Worm (Caenorhabditis elegans) whole organism, L4 larva: ENCODE data around the gene K11C4.2.

ENCODE experiments used
- F37D6.2 ChIP-seq: sonication (generic microtip); optimal IDR thresholded peaks from 2 replicates; lab custom pipeline; 2016; ENCODE audit warnings: mild to moderate bottlenecking, missing genetic modification characterization, missing compliant biosample characterization
- R02D3.7 ChIP-seq: fragments of 150-350 bp; sonication (generic microtip); optimal IDR thresholded peaks from 3 replicates; lab custom pipeline; 2014; ENCODE audit warnings: missing biosample characterization, missing genetic modification characterization
- ama-1 ChIP-seq: fragments of 150-350 bp; optimal IDR thresholded peaks from 2 replicates; lab custom pipeline; 2014; ENCODE audit warnings: inconsistent platforms, mixed read lengths
- ceh-28 ChIP-seq: fragments of 150-350 bp; optimal IDR thresholded peaks from 2 replicates; lab custom pipeline; 2014; ENCODE audit warnings: missing biosample characterization, missing genetic modification reagents, missing genetic modification characterization
- lsy-2 ChIP-seq, 2 experiments: fragments of 150-350 bp in 1 of 2; sonication (generic microtip) in 1 of 2; optimal IDR thresholded peaks; 2 replicates each; lab custom pipeline; 2014 to 2017; ENCODE audit warnings: missing biosample characterization in 2 of 2, missing genetic modification characterization in 2 of 2
- nhr-111 ChIP-seq: fragments of 200-800 bp; sonication (Bioruptor generic); optimal IDR thresholded peaks from 2 replicates; lab custom pipeline; 2018; ENCODE audit warnings: mild to moderate bottlenecking, missing genetic modification characterization, missing compliant biosample characterization
- nhr-77 ChIP-seq: fragments of 150-350 bp; optimal IDR thresholded peaks from 2 replicates; lab custom pipeline; 2014; ENCODE audit warnings: missing biosample characterization, missing genetic modification characterization
- sdz-12 ChIP-seq: fragments of 200-800 bp; sonication (Bioruptor generic); optimal IDR thresholded peaks from 2 replicates; lab custom pipeline; 2018; ENCODE audit warnings: mild to moderate bottlenecking, missing genetic modification characterization, missing compliant biosample characterization
- set-16 ChIP-seq: fragments of 200-800 bp; sonication (Bioruptor generic); IDR thresholded peaks from 2 replicates; pipeline ENCODE4 v1.3.6; 2022; ENCODE audit warnings: missing genetic modification reagents, missing genetic modification characterization, missing compliant biosample characterization
- ztf-7 ChIP-seq: fragments of 150-350 bp; optimal IDR thresholded peaks from 2 replicates; lab custom pipeline; 2014; ENCODE audit warnings: missing biosample characterization, missing genetic modification characterization

- TF ChIP-seq sdz-12 (no peak), set-16 (GFP tag; lab: Robert Waterston, UW) (no peak), nhr-77 (tag; lab: Kevin White, UChicago) (no peak), lsy-2 (tag; optimal IDR thresholded peaks at IDR 0.05; lab: Kevin White, UChicago) (no peak), ama-1 (lab: Kevin White, UChicago) (no peak), R02D3.7 (tag; lab: Kevin White, UChicago) (no peak), nhr-111 (no peak), ceh-28 (tag; lab: Kevin White, UChicago) (no peak), F37D6.2 (no peak), ztf-7 (tag; lab: Kevin White, UChicago) (no peak)
Measured at ce11 chrV:6917280-6917679, 22.4 kb downstream of the K11C4.2 start.
